Fruit fly (Drosophila melanogaster): ENCODE measurements around the gene ro.

ro gene

DNA sequence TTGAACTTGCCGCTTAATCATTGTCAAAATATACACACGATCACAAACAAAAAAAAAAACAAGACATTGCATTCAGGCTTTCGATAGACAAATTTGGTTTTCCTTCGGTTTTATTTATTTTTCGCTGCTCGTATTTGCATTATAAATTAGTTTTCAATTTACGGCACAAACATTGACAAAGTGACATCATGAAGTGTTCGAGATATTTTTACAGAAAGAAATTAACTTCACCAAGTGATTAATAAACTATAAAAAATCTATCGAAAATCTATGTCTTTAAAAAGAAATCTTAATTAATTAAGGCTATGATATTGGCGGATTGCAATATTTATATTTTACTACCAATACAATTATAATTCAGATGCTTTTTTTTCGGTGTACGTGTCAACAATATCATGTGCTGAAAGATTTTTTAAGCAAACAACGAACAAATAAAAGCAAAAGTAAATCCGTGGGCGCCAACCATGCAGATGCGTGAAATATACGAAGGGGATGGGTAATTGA is 42.9 kb upstream of the ro start (continued):
- TF ChIP-seq fd3F (GFP tag; optimal IDR thresholded peaks at IDR 0.05) (no peak), CG15696 (tag; optimal IDR thresholded peaks at IDR 0.05) (peak; percentile 33), lilli (GFP tag; optimal IDR thresholded peaks at IDR 0.05) (no peak), zf30C (GFP tag; optimal IDR thresholded peaks at IDR 0.05) (no peak), CG10209 (GFP tag; optimal IDR thresholded peaks at IDR 0.05) (peak; percentile 29), CG16779 (GFP tag; IDR thresholded peaks at IDR 0.05) (no peak), CG6765 (GFP tag; optimal IDR thresholded peaks at IDR 0.05) (peak; percentile 34), CG10543 (GFP tag; optimal IDR thresholded peaks at IDR 0.05) (peak; percentile 38), CG18476 (GFP tag; optimal IDR thresholded peaks at IDR 0.05) (peak; percentile 16), CG6791 (GFP tag; IDR thresholded peaks at IDR 0.05; ENCODE audit: partially characterized antibody) (no peak), Oli (tag; optimal IDR thresholded peaks at IDR 0.05) (peak; percentile 8), CG8924 (tag; optimal IDR thresholded peaks at IDR 0.05) (peak; percentile 41), ci (GFP tag; IDR thresholded peaks at IDR 0.05) (0 out of 3 replicates have a peak, but pooled peaks have one; percentile 36), her (GFP tag; optimal IDR thresholded peaks at IDR 0.05) (no peak), CG4854 (GFP tag; optimal IDR thresholded peaks at IDR 0.05) (peak; percentile 40), cas (GFP tag; IDR thresholded peaks at IDR 0.05) (no peak), salm (tag; optimal IDR thresholded peaks at IDR 0.05) (peak; percentile 53), tup (GFP tag; optimal IDR thresholded peaks at IDR 0.05) (no peak), pan (optimal IDR thresholded peaks at IDR 0.05) (no peak), pan (GFP tag; optimal IDR thresholded peaks at IDR 0.05 in 1 of 2, IDR thresholded peaks at IDR 0.05 in 1 of 2) (peak in 1 of 2 experiments; percentile 62), CG4360 (GFP tag; IDR thresholded peaks at IDR 0.05) (no peak), Atf6 (GFP tag; IDR thresholded peaks at IDR 0.05) (peak; percentile 12; the same call in 1 of the 2 replicates), CG17568 (GFP tag; optimal IDR thresholded peaks at IDR 0.05) (peak; percentile 53), CG17385 (GFP tag; optimal IDR thresholded peaks at IDR 0.05) (peak; percentile 30), dpn (GFP tag; optimal IDR thresholded peaks at IDR 0.05) (peak in 1 of 2 experiments; percentile 2), sd (tag; optimal IDR thresholded peaks at IDR 0.05) (peak; percentile 4), Jarid2 (GFP tag; optimal IDR thresholded peaks at IDR 0.05) (peak; percentile 55), NK7.1 (GFP tag; optimal IDR thresholded peaks at IDR 0.05) (peak; percentile 43), Drgx (GFP tag; IDR thresholded peaks at IDR 0.05) (no peak), ATbp (GFP tag; optimal IDR thresholded peaks at IDR 0.05) (peak; percentile 74), Lim3 (GFP tag; IDR thresholded peaks at IDR 0.05) (no peak), CG1024 (GFP tag; IDR thresholded peaks at IDR 0.05) (no peak), CG3407 (GFP tag; optimal IDR thresholded peaks at IDR 0.05) (peak; percentile 66), lab (GFP tag; optimal IDR thresholded peaks at IDR 0.05) (peak; percentile 61), CG32532 (GFP tag; IDR thresholded peaks at IDR 0.05) (peak; percentile 31; the same call in 1 of the 2 replicates), fd96Cb (tag; optimal IDR thresholded peaks at IDR 0.05) (peak; percentile 60), hkb (optimal IDR thresholded peaks at IDR 0.05) (no peak), hkb (GFP tag; IDR thresholded peaks at IDR 0.05) (peak; percentile 57; the same call in 1 of the 2 replicates), Bgb (GFP tag; IDR thresholded peaks at IDR 0.05; ENCODE audit: partially characterized antibody) (no peak), slou (GFP tag; optimal IDR thresholded peaks at IDR 0.05) (no peak), CG10321 (GFP tag; IDR thresholded peaks at IDR 0.05) (no peak), dati (GFP tag; IDR thresholded peaks at IDR 0.05) (no peak), croc (GFP tag; conservative IDR thresholded peaks at IDR 0.05) (0 out of 3 replicates have a peak, but pooled peaks have one; percentile 15), prd (optimal IDR thresholded peaks at IDR 0.05) (no peak), prd (GFP tag; IDR thresholded peaks at IDR 0.05) (peak; percentile 52; the same call in 2 of the 3 replicates), sim (GFP tag; IDR thresholded peaks at IDR 0.05) (peak; percentile 51; the same call in 1 of the 2 replicates), CG17829 (tag; optimal IDR thresholded peaks at IDR 0.05) (peak; percentile 39), sqz (GFP tag; optimal IDR thresholded peaks at IDR 0.05) (peak; percentile 62), NC2β (GFP tag; optimal IDR thresholded peaks at IDR 0.05) (no peak), CG8944 (GFP tag; optimal IDR thresholded peaks at IDR 0.05) (no peak), CG32767 (GFP tag; IDR thresholded peaks at IDR 0.05) (no peak)

Measured in whole organism, embryonic.